Fruit fly (Drosophila melanogaster): ENCODE measurements around the gene Xport-B.

Xport-B gene

DNA sequence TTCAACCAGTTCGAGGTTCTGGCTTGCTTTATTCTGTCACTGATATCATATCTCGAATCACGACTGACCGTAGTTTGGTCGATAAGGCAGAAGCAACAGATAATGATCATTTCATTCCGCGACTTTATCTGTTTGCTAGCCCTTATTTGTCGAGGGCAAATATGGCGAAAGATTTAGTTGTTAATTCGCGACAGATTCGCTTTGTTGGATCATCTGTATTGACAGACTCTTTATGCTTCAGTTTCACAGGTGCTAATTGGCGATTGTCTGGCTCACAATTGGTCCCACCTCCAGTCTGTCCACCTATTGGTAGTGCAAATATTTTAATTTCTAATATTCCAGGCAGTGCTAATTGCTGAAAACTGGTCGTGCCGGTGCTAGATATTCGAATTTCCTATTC lies 9.1 kb upstream of the Xport-B start:
- TF ChIP-seq CG10631 (GFP tag; optimal IDR thresholded peaks at IDR 0.05) (peak; percentile 55), CG6808 (GFP tag; optimal IDR thresholded peaks at IDR 0.05) (no peak), CG32006 (GFP tag; optimal IDR thresholded peaks at IDR 0.05) (no peak), CG6276 (GFP tag; optimal IDR thresholded peaks at IDR 0.05) (no peak), CG8632 (GFP tag; optimal IDR thresholded peaks at IDR 0.05) (peak; percentile 52), achi (GFP tag; optimal IDR thresholded peaks at IDR 0.05) (peak; percentile 28), dac (GFP tag; optimal IDR thresholded peaks at IDR 0.05) (no peak), Blimp-1 (GFP tag; optimal IDR thresholded peaks at IDR 0.05) (no peak), CG3919 (GFP tag; optimal IDR thresholded peaks at IDR 0.05) (no peak), CG9139 (GFP tag; optimal IDR thresholded peaks at IDR 0.05) (peak; percentile 32), CG10669 (GFP tag; optimal IDR thresholded peaks at IDR 0.05) (no peak), fd85E (GFP tag; optimal IDR thresholded peaks at IDR 0.05) (no peak), Sox102F (GFP tag; optimal IDR thresholded peaks at IDR 0.05) (no peak), Ets96B (tag; optimal IDR thresholded peaks at IDR 0.05) (no peak), vri (GFP tag; optimal IDR thresholded peaks at IDR 0.05) (peak; percentile 9), net (GFP tag; optimal IDR thresholded peaks at IDR 0.05) (peak; percentile 46), Eip78C (GFP tag) (peak; percentile 93), CG3032 (tag; optimal IDR thresholded peaks at IDR 0.05) (no peak), CG6854 (GFP tag; optimal IDR thresholded peaks at IDR 0.05) (no peak), ss (GFP tag; optimal IDR thresholded peaks at IDR 0.05) (peak in 1 of 2 experiments; percentile 87), acj6 (GFP tag; optimal IDR thresholded peaks at IDR 0.05) (no peak), Sox15 (GFP tag; optimal IDR thresholded peaks at IDR 0.05) (no peak), CG1621 (tag; optimal IDR thresholded peaks at IDR 0.05) (no peak), Hr38 (GFP tag; optimal IDR thresholded peaks at IDR 0.05) (no peak), CG7368 (GFP tag; optimal IDR thresholded peaks at IDR 0.05) (peak; percentile 57), CG6163 (GFP tag; IDR thresholded peaks at IDR 0.05) (no peak; the same call in 1 of the 3 replicates), Lpt (GFP tag; optimal IDR thresholded peaks at IDR 0.05) (no peak), lz (GFP tag; optimal IDR thresholded peaks at IDR 0.05) (no peak), Sox14 (GFP tag; optimal IDR thresholded peaks at IDR 0.05) (no peak), CG15336 (GFP tag; IDR thresholded peaks at IDR 0.05) (no peak), Met (GFP tag; optimal IDR thresholded peaks at IDR 0.05) (peak; percentile 36), CG11294 (GFP tag; IDR thresholded peaks at IDR 0.05) (no peak), Gug (GFP tag; IDR thresholded peaks at IDR 0.05) (no peak), CG4318 (GFP tag; optimal IDR thresholded peaks at IDR 0.05) (no peak), CG11902 (GFP tag; optimal IDR thresholded peaks at IDR 0.05) (no peak), CG11762 (GFP tag; optimal IDR thresholded peaks at IDR 0.05; ENCODE audit: insufficient read depth) (peak; percentile 5), CG8319 (GFP tag; optimal IDR thresholded peaks at IDR 0.05) (no peak), fkh (GFP tag; optimal IDR thresholded peaks at IDR 0.05) (peak; percentile 79), cyc (GFP tag; optimal IDR thresholded peaks at IDR 0.05) (no peak), OdsH (GFP tag; optimal IDR thresholded peaks at IDR 0.05) (no peak), topi (GFP tag; optimal IDR thresholded peaks at IDR 0.05) (no peak), CG6792 (GFP tag; optimal IDR thresholded peaks at IDR 0.05) (peak; percentile 64), salr (GFP tag; optimal IDR thresholded peaks at IDR 0.05) (peak in 1 of 2 experiments; percentile 45), spab (GFP tag; optimal IDR thresholded peaks at IDR 0.05) (peak; percentile 51), CG34406 (GFP tag; optimal IDR thresholded peaks at IDR 0.05) (peak; percentile 42), Ets21C (GFP tag; optimal IDR thresholded peaks at IDR 0.05) (no peak), eg (GFP tag; IDR thresholded peaks at IDR 0.05) (no peak), CG8119 (GFP tag; IDR thresholded peaks at IDR 0.05) (no peak), Eip93F (GFP tag; optimal IDR thresholded peaks at IDR 0.05) (no peak), pdm3 (GFP tag; optimal IDR thresholded peaks at IDR 0.05) (peak; percentile 36), CG31627 (GFP tag; optimal IDR thresholded peaks at IDR 0.05) (no peak), Hr4 (GFP tag; optimal IDR thresholded peaks at IDR 0.05) (no peak), svp (GFP tag) (no peak), Smox (GFP tag; optimal IDR thresholded peaks at IDR 0.05) (peak; percentile 25)
